Worm (Caenorhabditis elegans): ENCODE measurements around the gene T04C12.1.

ce11 chrV:11034748-11035147 is 24.3 kb downstream of the T04C12.1 start, which contains the start of gene pptr-2:
- TF ChIP-seq klf-2 (GFP tag; conservative IDR thresholded peaks at IDR 0.05) (no peak), flt-1 (GFP tag; IDR thresholded peaks at IDR 0.05) (no peak), med-1 (GFP tag; optimal IDR thresholded peaks at IDR 0.05; ENCODE audit: insufficient read depth) (no peak), cog-1 (tag; optimal IDR thresholded peaks at IDR 0.05) (no peak)

Data from whole organism, midembryonic.